Worm (Caenorhabditis elegans) whole organism, mixed stage, embryonic: ENCODE data around the gene C52G5.3.

Experiments used
- nhr-12 ChIP-seq: fragments of 150-350 bp; optimal IDR thresholded peaks from 2 replicates; lab custom pipeline; 2014; ENCODE audit warnings: missing biosample characterization, missing genetic modification characterization
- sptf-1 ChIP-seq: sonication (generic microtip); optimal IDR thresholded peaks from 2 replicates; lab custom pipeline; 2017; ENCODE audit warnings: mild to moderate bottlenecking, missing genetic modification characterization, moderate library complexity, missing compliant biosample characterization
- zip-8 ChIP-seq: fragments of 150-350 bp; optimal IDR thresholded peaks from 2 replicates; lab custom pipeline; 2014; ENCODE audit warnings: missing biosample characterization, missing genetic modification characterization

ce11 chrX:12857701-12858100, 11.8 kb upstream of the C52G5.3 start, which contains the start of gene T14G8.2:
- TF ChIP-seq zip-8 (tag; lab: Kevin White, UChicago) (no peak), sptf-1 (tag; lab: Kevin White, UChicago) (no peak), nhr-12 (tag; lab: Kevin White, UChicago) (no peak)
